Comparison of ENCODE assay signal across 1 fruit fly cellular context in genomic region chrX:6090809-6091667, dm6.
TF ChIP-seq lines count a peak whose summit lies in the region.

TSS of gene Nep1 (plus strand) at chrX:6091205.
TSS of gene Mipp2 (minus strand) at chrX:6091471.

TF ChIP-seq in whole organism, embryonic, 481 proteins besides CTCF, POLR2A, EP300 and RAD21 (continued from another document):
- no peak for TF ChIP-seq CG11085 (GFP tag; IDR thresholded peaks at IDR 0.05; lab: Robert Waterston, UW)
- no peak for TF ChIP-seq CG8359 (GFP tag; optimal IDR thresholded peaks at IDR 0.05; lab: Kevin White, UChicago; ENCODE audit: borderline replicate concordance)
- no peak for TF ChIP-seq tx (GFP tag; optimal IDR thresholded peaks at IDR 0.05; lab: Kevin White, UChicago)
- TF ChIP-seq emc (GFP tag; optimal IDR thresholded peaks at IDR 0.05; lab: Kevin White, UChicago) = no peak
- no peak for TF ChIP-seq fu2 (GFP tag; optimal IDR thresholded peaks at IDR 0.05; lab: Kevin White, UChicago)
- TF ChIP-seq Nf-YA (GFP tag; IDR thresholded peaks at IDR 0.05; lab: Robert Waterston, UW) = no peak
- no peak for TF ChIP-seq her (GFP tag; optimal IDR thresholded peaks at IDR 0.05; lab: Kevin White, UChicago)
- TF ChIP-seq CG30431 (GFP tag; optimal IDR thresholded peaks at IDR 0.05; lab: Kevin White, UChicago) = no peak
- no peak for TF ChIP-seq Atf-2 (GFP tag; optimal IDR thresholded peaks at IDR 0.05; lab: Kevin White, UChicago)
- peak; percentile 25 for TF ChIP-seq nmo (GFP tag; optimal IDR thresholded peaks at IDR 0.05; lab: Kevin White, UChicago)
- TF ChIP-seq CG2199 (GFP tag; IDR thresholded peaks at IDR 0.05; lab: Robert Waterston, UW) = no peak
- no peak for TF ChIP-seq CG34224 (GFP tag; IDR thresholded peaks at IDR 0.05; lab: Robert Waterston, UW; ENCODE audit: partially characterized antibody)
- no peak for TF ChIP-seq sens-2 (GFP tag; IDR thresholded peaks at IDR 0.05; lab: Robert Waterston, UW)
- peak; percentile 64 for TF ChIP-seq CG7839 (tag; optimal IDR thresholded peaks at IDR 0.05; lab: Kevin White, UChicago)
- peak; percentile 33 for TF ChIP-seq NfI (GFP tag; optimal IDR thresholded peaks at IDR 0.05; lab: Kevin White, UChicago)
- no peak for TF ChIP-seq Bteb2 (GFP tag; optimal IDR thresholded peaks at IDR 0.05; lab: Kevin White, UChicago)
- no peak for TF ChIP-seq CG12744 (GFP tag; optimal IDR thresholded peaks at IDR 0.05; lab: Kevin White, UChicago)
- TF ChIP-seq sim (GFP tag; IDR thresholded peaks at IDR 0.05; lab: Robert Waterston, UW) = no peak
- no peak for TF ChIP-seq CG15073 (GFP tag; optimal IDR thresholded peaks at IDR 0.05; lab: Kevin White, UChicago)
- peak; percentile 2 for TF ChIP-seq CG13296 (GFP tag; optimal IDR thresholded peaks at IDR 0.05; lab: Kevin White, UChicago)
